Fruit fly (Drosophila melanogaster) whole organism, embryonic: Measurements from ENCODE around the gene Cdc7.

ENCODE experiments used
- CG3726 ChIP-seq: fragments of 200-800 bp; sonication (Bioruptor generic); IDR thresholded peaks from 3 replicates; pipeline ENCODE4, ENCODE4 v1.3.6; 2022; ENCODE audit warnings: missing biosample characterization, missing genetic modification characterization
- Gug ChIP-seq: fragments of 200-800 bp; sonication (Bioruptor generic); IDR thresholded peaks from 4 replicates; pipeline ENCODE4 v1.3.6; 2022; ENCODE audit warnings: missing biosample characterization, missing genetic modification characterization
- ap ChIP-seq: fragments of 200-800 bp; sonication (Bioruptor generic); IDR thresholded peaks from 2 replicates; pipeline ENCODE4 v1.3.6; 2022; ENCODE audit warnings: missing biosample characterization, missing genetic modification characterization
- rib ChIP-seq: fragments of 200-800 bp; sonication (Bioruptor generic); IDR thresholded peaks from 2 replicates; pipeline ENCODE4 v1.3.6; 2022; ENCODE audit warnings: missing biosample characterization, missing genetic modification characterization
- tgo ChIP-seq: fragments of 200-800 bp; sonication (Bioruptor generic); IDR thresholded peaks from 3 replicates; pipeline ENCODE4 v1.3.6; 2022; ENCODE audit warnings: missing biosample characterization, missing genetic modification characterization
- unpg ChIP-seq: fragments of 200-800 bp; sonication (Bioruptor generic); optimal IDR thresholded peaks from 3 replicates; lab custom pipeline; 2018; ENCODE audit warnings: missing biosample characterization, mild to moderate bottlenecking, missing genetic modification characterization, moderate library complexity

DNA sequence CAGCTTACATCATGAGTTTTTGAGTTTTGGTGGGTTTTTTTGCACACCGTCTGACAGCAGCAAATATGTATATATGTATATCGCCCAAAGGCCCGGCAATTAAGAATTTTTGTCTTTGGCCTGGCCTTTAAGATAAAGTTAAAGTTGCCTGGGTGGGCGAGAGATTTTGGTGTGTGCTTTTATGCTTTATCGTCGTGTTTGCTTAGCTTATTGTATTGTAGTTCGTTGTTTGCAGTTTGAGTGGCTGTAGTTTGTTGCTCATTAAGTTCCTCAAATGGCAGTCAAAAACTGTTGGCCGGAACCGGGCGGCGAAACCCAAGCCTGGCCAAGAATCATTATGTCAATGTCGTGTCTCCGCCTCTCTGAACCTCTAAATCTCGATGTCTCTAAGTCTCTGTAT, 42.5 kb upstream of the Cdc7 start:
- TF ChIP-seq rib (GFP tag; lab: Robert Waterston, UW) (no peak), Gug (no peak), unpg (GFP tag; lab: Kevin White, UChicago) (no peak), CG3726 (GFP tag; lab: Robert Waterston, UW) (no peak), tgo (no peak), ap (GFP tag; lab: Robert Waterston, UW) (no peak)
